Worm (Caenorhabditis elegans) whole organism, young adult: ENCODE measurements around the gene tdpo-1.
A peak's percentile ranks its signal among the peaks of the same experiment; 100 is the strongest.

Experiments used
- B0019.2 ChIP-seq: fragments of 200-800 bp; sonication (Bioruptor generic); conservative IDR thresholded peaks from 2 replicates; pipeline ENCODE4 v1.3.6; 2022; ENCODE audit warnings: missing genetic modification reagents, missing genetic modification characterization, missing compliant biosample characterization
- B0261.1 ChIP-seq: sonication (generic microtip); optimal IDR thresholded peaks from 2 replicates; lab custom pipeline; 2016; ENCODE audit warnings: mild to moderate bottlenecking, missing genetic modification characterization, moderate library complexity, missing compliant biosample characterization
- C06A6.2 ChIP-seq: fragments of 200-800 bp; sonication (Bioruptor generic); conservative IDR thresholded peaks from 2 replicates; pipeline ENCODE4 v1.3.6; 2022; ENCODE audit warnings: missing genetic modification characterization, missing compliant biosample characterization
- F33H1.4 ChIP-seq: fragments of 200-800 bp; sonication (Bioruptor generic); IDR thresholded peaks from 2 replicates; pipeline ENCODE4 v1.3.6; 2022; ENCODE audit warnings: missing genetic modification reagents, missing genetic modification characterization, missing compliant biosample characterization
- F37B4.10 ChIP-seq: fragments of 200-800 bp; sonication (Bioruptor generic); IDR thresholded peaks from 2 replicates; pipeline ENCODE4 v1.3.6; 2022; ENCODE audit warnings: missing genetic modification characterization, missing compliant biosample characterization
- F49E8.2 ChIP-seq: sonication (generic microtip); optimal IDR thresholded peaks from 3 replicates; lab custom pipeline; 2017; ENCODE audit warnings: missing genetic modification characterization, mild to moderate bottlenecking, missing compliant biosample characterization, antibody characterized with exemption, moderate library complexity; ENCODE audit not compliant: insufficient read depth
- F55B11.4 ChIP-seq: sonication (generic microtip); optimal IDR thresholded peaks from 2 replicates; lab custom pipeline; 2016; ENCODE audit warnings: missing compliant biosample characterization, missing genetic modification characterization, borderline replicate concordance; ENCODE audit not compliant: insufficient read depth
- F57A8.1 ChIP-seq: fragments of 200-800 bp; sonication (Bioruptor generic); optimal IDR thresholded peaks from 2 replicates; lab custom pipeline; 2018; ENCODE audit warnings: mild to moderate bottlenecking, missing genetic modification characterization, moderate library complexity, missing compliant biosample characterization
- F57C9.4 ChIP-seq: sonication (generic microtip); optimal IDR thresholded peaks from 2 replicates; lab custom pipeline; 2017; ENCODE audit warnings: mild to moderate bottlenecking, missing genetic modification characterization, missing compliant biosample characterization
- K11D2.4 ChIP-seq: fragments of 200-800 bp; sonication (Bioruptor generic); IDR thresholded peaks from 2 replicates; pipeline ENCODE4 v1.3.6; 2022; ENCODE audit warnings: missing genetic modification reagents, missing genetic modification characterization, missing compliant biosample characterization
- Y67H2A.10 ChIP-seq: fragments of 200-800 bp; sonication (Bioruptor generic); conservative IDR thresholded peaks from 2 replicates; pipeline ENCODE4 v1.3.6; 2022; ENCODE audit warnings: missing genetic modification reagents, missing genetic modification characterization, missing compliant biosample characterization
- Y79H2A.3 ChIP-seq: fragments of 200-800 bp; sonication (Bioruptor generic); conservative IDR thresholded peaks from 2 replicates; pipeline ENCODE4 v1.3.6; 2022; ENCODE audit warnings: missing genetic modification reagents, missing genetic modification characterization, missing compliant biosample characterization
- aptf-2 ChIP-seq: fragments of 200-800 bp; sonication (Bioruptor generic); conservative IDR thresholded peaks from 2 replicates; pipeline ENCODE4 v1.3.6; 2022; ENCODE audit warnings: missing genetic modification reagents, missing genetic modification characterization, missing compliant biosample characterization
- attf-5 ChIP-seq: fragments of 200-800 bp; sonication (Bioruptor generic); optimal IDR thresholded peaks from 2 replicates; lab custom pipeline; 2018; ENCODE audit warnings: mild to moderate bottlenecking, missing genetic modification characterization, missing compliant biosample characterization
- ceh-91 ChIP-seq: fragments of 200-800 bp; sonication (Bioruptor generic); IDR thresholded peaks from 2 replicates; pipeline ENCODE4 v1.3.6; 2022; ENCODE audit warnings: missing genetic modification reagents, missing genetic modification characterization, missing compliant biosample characterization
- chd-7 ChIP-seq: sonication (generic microtip); optimal IDR thresholded peaks from 2 replicates; lab custom pipeline; 2016; ENCODE audit warnings: mild to moderate bottlenecking, missing genetic modification characterization, moderate library complexity, missing compliant biosample characterization
- die-1 ChIP-seq: sonication (generic microtip); optimal IDR thresholded peaks from 2 replicates; lab custom pipeline; 2016; ENCODE audit warnings: missing genotype, mild to moderate bottlenecking, missing genetic modification characterization, missing compliant biosample characterization
- egrh-3 ChIP-seq: fragments of 200-800 bp; sonication (Bioruptor generic); IDR thresholded peaks from 2 replicates; pipeline ENCODE4 v1.3.6; 2022; ENCODE audit warnings: missing genetic modification reagents, missing genetic modification characterization, missing compliant biosample characterization
- ekl-4 ChIP-seq: fragments of 200-800 bp; sonication (Bioruptor generic); IDR thresholded peaks from 2 replicates; pipeline ENCODE4 v1.3.6; 2022; ENCODE audit warnings: missing genetic modification reagents, missing genetic modification characterization, missing compliant biosample characterization
- fkh-3 ChIP-seq: sonication (generic microtip); optimal IDR thresholded peaks from 2 replicates; lab custom pipeline; 2016; ENCODE audit warnings: mild to moderate bottlenecking, missing genetic modification characterization, missing compliant biosample characterization
- hmg-20 ChIP-seq: fragments of 200-800 bp; sonication (Bioruptor generic); IDR thresholded peaks from 2 replicates; pipeline ENCODE4 v1.3.6; 2022; ENCODE audit warnings: missing genetic modification reagents, missing genetic modification characterization, missing compliant biosample characterization
- madf-3 ChIP-seq: fragments of 200-800 bp; sonication (Bioruptor generic); IDR thresholded peaks from 2 replicates; pipeline ENCODE4 v1.3.6; 2022; ENCODE audit warnings: missing genetic modification reagents, missing genetic modification characterization, missing compliant biosample characterization
- madf-8 ChIP-seq: fragments of 200-800 bp; sonication (Bioruptor generic); conservative IDR thresholded peaks from 2 replicates; pipeline ENCODE4 v1.3.6; 2022; ENCODE audit warnings: missing genetic modification reagents, missing genetic modification characterization, missing compliant biosample characterization
- nfya-1 ChIP-seq: sonication (generic microtip); optimal IDR thresholded peaks from 2 replicates; lab custom pipeline; 2017; ENCODE audit warnings: antibody characterized with exemption, missing compliant biosample characterization, missing genetic modification characterization, borderline replicate concordance; ENCODE audit not compliant: insufficient read depth
- nfyb-1 ChIP-seq: fragments of 200-800 bp; sonication (Bioruptor generic); IDR thresholded peaks from 2 replicates; pipeline ENCODE4 v1.3.6; 2022; ENCODE audit warnings: missing genetic modification reagents, missing genetic modification characterization, missing compliant biosample characterization
- nhr-179 ChIP-seq: sonication (generic microtip); optimal IDR thresholded peaks from 2 replicates; lab custom pipeline; 2016; ENCODE audit warnings: mild to moderate bottlenecking, missing genetic modification characterization, missing compliant biosample characterization
- nhr-80 ChIP-seq: sonication (generic microtip); optimal IDR thresholded peaks from 2 replicates; lab custom pipeline; 2016; ENCODE audit warnings: missing genetic modification characterization, missing compliant biosample characterization
- pbrm-1 ChIP-seq: fragments of 200-800 bp; sonication (Bioruptor generic); IDR thresholded peaks from 2 replicates; pipeline ENCODE4 v1.3.6; 2022; ENCODE audit warnings: missing genetic modification reagents, missing genetic modification characterization, missing compliant biosample characterization
- repo-1 ChIP-seq: sonication (generic microtip); optimal IDR thresholded peaks from 2 replicates; lab custom pipeline; 2017; ENCODE audit warnings: mild to moderate bottlenecking, missing genetic modification characterization, missing compliant biosample characterization
- sdz-38 ChIP-seq: sonication (generic microtip); optimal IDR thresholded peaks from 2 replicates; lab custom pipeline; 2016; ENCODE audit warnings: missing genotype, missing genetic modification characterization, missing compliant biosample characterization
- snpc-1.3 ChIP-seq: sonication (generic microtip); optimal IDR thresholded peaks from 2 replicates; lab custom pipeline; 2017; ENCODE audit warnings: missing genetic modification characterization, mild to moderate bottlenecking, missing compliant biosample characterization, antibody characterized with exemption, moderate library complexity, missing genotype, missing genetic modification reagents; ENCODE audit not compliant: insufficient read depth
- snpc-3.4 ChIP-seq: sonication (generic microtip); optimal IDR thresholded peaks from 2 replicates; lab custom pipeline; 2017; ENCODE audit warnings: missing genetic modification characterization, mild to moderate bottlenecking, missing compliant biosample characterization, antibody characterized with exemption, moderate library complexity, missing genotype, missing genetic modification reagents
- zfh-2 ChIP-seq: fragments of 200-800 bp; sonication (Bioruptor generic); conservative IDR thresholded peaks from 2 replicates; pipeline ENCODE4 v1.3.6; 2022; ENCODE audit warnings: missing genetic modification reagents, missing genetic modification characterization, missing compliant biosample characterization
- ztf-22 ChIP-seq: fragments of 200-800 bp; sonication (Bioruptor generic); optimal IDR thresholded peaks from 2 replicates; lab custom pipeline; 2018; ENCODE audit warnings: mild to moderate bottlenecking, missing genetic modification characterization, moderate library complexity, missing compliant biosample characterization
- ztf-26 ChIP-seq: sonication (generic microtip); optimal IDR thresholded peaks from 2 replicates; lab custom pipeline; 2017; ENCODE audit warnings: missing genetic modification characterization, missing compliant biosample characterization
- ztf-6 ChIP-seq: fragments of 200-800 bp; sonication (Bioruptor generic); IDR thresholded peaks from 2 replicates; pipeline ENCODE4 v1.3.6; 2022; ENCODE audit warnings: missing genetic modification reagents, missing genetic modification characterization, missing compliant biosample characterization

The tdpo-1 gene

ce11 chrIV:1980961-1981446, 21.4 kb downstream of the tdpo-1 start, which contains the start of gene Y76B12C.6 (continued):
- TF ChIP-seq nfya-1, result no peak
- no peak for TF ChIP-seq F55B11.4 (tag; lab: Kevin White, UChicago)
- TF ChIP-seq repo-1 (tag; lab: Kevin White, UChicago), result no peak
- no peak for TF ChIP-seq nhr-80
- no peak for TF ChIP-seq die-1 (tag; lab: Kevin White, UChicago)
- TF ChIP-seq pbrm-1, result no peak
- TF ChIP-seq C06A6.2 (GFP tag; lab: Robert Waterston, UW), result no peak
- no peak for TF ChIP-seq F57C9.4 (tag; lab: Kevin White, UChicago)
- no peak for TF ChIP-seq B0019.2 (GFP tag; lab: Robert Waterston, UW)
- TF ChIP-seq chd-7 (tag; lab: Kevin White, UChicago), result no peak
- no peak for TF ChIP-seq K11D2.4 (GFP tag; lab: Robert Waterston, UW)
- TF ChIP-seq aptf-2 (GFP tag; lab: Robert Waterston, UW), result no peak
- no peak for TF ChIP-seq ztf-26 (tag; lab: Kevin White, UChicago)
- no peak for TF ChIP-seq hmg-20 (GFP tag; lab: Robert Waterston, UW)
- no peak for TF ChIP-seq F37B4.10 (GFP tag; lab: Robert Waterston, UW)
- TF ChIP-seq Y67H2A.10, result no peak
- TF ChIP-seq B0261.1 (tag; lab: Kevin White, UChicago), result no peak
- no peak for TF ChIP-seq ztf-22 (GFP tag; lab: Kevin White, UChicago)
- TF ChIP-seq Y79H2A.3, result no peak
- no peak for TF ChIP-seq snpc-1.3
- TF ChIP-seq ztf-6 (GFP tag; lab: Robert Waterston, UW), result no peak
- TF ChIP-seq madf-8 (GFP tag; lab: Robert Waterston, UW), result no peak
- TF ChIP-seq ceh-91, result no peak
- no peak for TF ChIP-seq nfyb-1
- TF ChIP-seq snpc-3.4 (tag; lab: Kevin White, UChicago), result no peak
- TF ChIP-seq ekl-4 (GFP tag; lab: Robert Waterston, UW), result no peak
- TF ChIP-seq attf-5 (GFP tag; lab: Kevin White, UChicago), result peak; percentile 40
- no peak for TF ChIP-seq F57A8.1

DNA sequence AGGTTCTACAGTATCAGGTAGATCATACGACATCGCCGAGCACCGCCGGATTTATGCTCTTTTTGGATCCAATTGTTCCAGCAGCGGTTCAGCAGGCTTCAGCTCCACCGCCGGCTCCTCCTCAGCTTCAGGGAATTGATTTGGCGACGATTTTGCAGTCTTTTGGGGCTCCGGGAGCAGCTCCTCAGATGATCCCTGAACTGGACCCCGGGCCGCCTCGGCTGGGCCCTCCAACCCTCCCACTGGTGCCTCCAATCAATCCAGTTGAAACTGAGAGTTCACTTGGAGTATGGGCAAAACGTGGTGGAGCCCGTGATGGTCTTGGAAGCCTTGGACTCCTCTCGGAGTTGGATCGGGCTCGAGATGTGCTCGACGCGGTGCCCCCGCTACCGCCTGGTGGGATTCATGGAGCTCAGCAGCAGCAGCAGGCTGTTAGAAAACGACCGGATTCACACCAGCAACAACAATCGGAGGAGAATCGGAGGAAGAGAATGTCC, 31.2 kb downstream of the tdpo-1 start:
- no peak for TF ChIP-seq madf-3 (GFP tag; lab: Robert Waterston, UW)
- 0 out of 2 replicates have a peak, but pooled peaks have one; percentile 22 for TF ChIP-seq ztf-6 (GFP tag; lab: Robert Waterston, UW)
- no peak for TF ChIP-seq fkh-3 (tag; lab: Kevin White, UChicago)
- TF ChIP-seq egrh-3 (GFP tag; lab: Robert Waterston, UW), result peak; percentile 84; the same call in 1 of the 2 replicates
- no peak for TF ChIP-seq F33H1.4 (GFP tag; lab: Robert Waterston, UW)
- peak; percentile 85 for TF ChIP-seq zfh-2 (GFP tag; lab: Robert Waterston, UW)

DNA sequence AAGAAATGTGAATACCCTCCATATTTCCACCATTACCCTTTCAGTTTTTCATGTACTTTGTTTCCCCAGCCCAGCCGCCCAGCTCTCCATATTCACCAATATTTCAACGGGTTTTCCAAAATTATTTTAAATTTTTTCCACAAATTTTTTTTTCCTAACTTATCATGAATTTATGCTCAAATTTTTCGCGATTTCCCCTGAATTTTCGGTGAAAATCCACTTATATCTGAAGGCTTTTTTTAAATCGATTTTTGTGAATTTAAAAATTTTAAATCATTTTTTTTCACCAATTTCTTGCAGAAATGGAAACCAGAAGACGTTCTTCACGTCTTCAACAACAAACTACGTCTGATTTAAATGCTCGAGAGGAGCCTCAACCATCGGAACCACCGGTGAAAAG, 33.1 kb downstream of the tdpo-1 start, which contains the start of gene xpc-1:
xpc-1 (plus strand) TSS at position 301 of the 400 bp plus-strand sequence.
- TF ChIP-seq nhr-179 (tag; lab: Kevin White, UChicago), result no peak
- TF ChIP-seq attf-5 (GFP tag; lab: Kevin White, UChicago), result no peak
- TF ChIP-seq F49E8.2 (tag; lab: Kevin White, UChicago), result no peak
- no peak for TF ChIP-seq sdz-38 (tag; lab: Kevin White, UChicago)
